Worm (Caenorhabditis elegans) whole organism, dauer: ENCODE results near the gene irld-66.

Source experiments
- unc-62 ChIP-seq: sonication (generic microtip); optimal IDR thresholded peaks from 2 replicates; lab custom pipeline; 2017; ENCODE audit warnings: missing biosample characterization, missing genetic modification reagents, missing genetic modification characterization

Gene irld-66

ce11 chrII:2940747-2941146, at the start of gene irld-66:
Gene irld-66, minus strand, starts transcription at chrII:2940847.
- no peak for TF ChIP-seq unc-62 (GFP tag; lab: Kevin White, UChicago)

DNA sequence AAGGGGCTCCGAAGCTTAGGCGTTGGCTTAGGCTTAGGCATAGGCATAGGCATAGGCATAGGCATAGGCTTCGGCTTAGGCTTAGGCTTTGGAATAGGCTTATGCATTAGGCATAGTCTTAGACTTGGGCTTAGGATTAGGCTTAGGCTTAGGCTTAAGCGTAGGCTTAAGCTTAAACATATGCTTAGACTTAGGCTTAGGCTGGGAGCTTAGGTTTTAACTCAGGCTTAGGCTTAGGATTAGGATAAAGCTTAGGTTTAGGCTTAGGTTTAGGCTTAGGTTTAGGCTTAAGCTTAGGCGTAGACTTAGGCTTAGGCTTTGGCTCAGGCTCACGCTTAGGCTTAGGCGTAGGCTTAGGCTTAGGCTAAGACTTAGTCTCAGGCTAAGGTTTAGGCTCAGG, 49.4 kb upstream of the irld-66 start:
- TF ChIP-seq unc-62 (GFP tag; lab: Kevin White, UChicago) = no peak

- no peak for TF ChIP-seq unc-62 (GFP tag; lab: Kevin White, UChicago)
Observed at ce11 chrII:2987854-2988350, 47.3 kb upstream of the irld-66 start, which contains the start of gene lido-7. Gene lido-7, plus strand, starts transcription at chrII:2988300.

DNA sequence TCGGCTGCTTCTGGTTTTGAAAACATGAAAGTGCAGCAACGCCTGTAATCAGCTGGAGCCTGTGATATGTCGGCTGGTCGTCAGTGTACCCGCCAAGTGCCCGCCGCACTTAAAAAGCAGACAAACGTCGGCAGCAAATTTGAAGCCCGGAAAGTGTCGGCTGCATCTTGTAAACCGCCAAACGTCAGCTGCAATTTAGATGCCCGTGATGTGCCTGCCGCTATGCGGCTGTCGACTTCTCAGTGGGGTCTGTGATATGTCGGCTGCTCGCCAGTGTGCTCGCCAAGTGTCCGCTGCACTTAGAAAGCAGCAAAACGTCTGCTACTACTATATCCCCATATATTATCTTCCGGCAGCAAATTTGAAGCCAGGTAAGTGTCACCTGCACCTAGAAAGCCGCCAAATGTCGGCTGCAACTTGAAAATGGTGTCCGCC, 46.5 kb upstream of the irld-66 start:
- no peak for TF ChIP-seq unc-62 (GFP tag; lab: Kevin White, UChicago)

DNA sequence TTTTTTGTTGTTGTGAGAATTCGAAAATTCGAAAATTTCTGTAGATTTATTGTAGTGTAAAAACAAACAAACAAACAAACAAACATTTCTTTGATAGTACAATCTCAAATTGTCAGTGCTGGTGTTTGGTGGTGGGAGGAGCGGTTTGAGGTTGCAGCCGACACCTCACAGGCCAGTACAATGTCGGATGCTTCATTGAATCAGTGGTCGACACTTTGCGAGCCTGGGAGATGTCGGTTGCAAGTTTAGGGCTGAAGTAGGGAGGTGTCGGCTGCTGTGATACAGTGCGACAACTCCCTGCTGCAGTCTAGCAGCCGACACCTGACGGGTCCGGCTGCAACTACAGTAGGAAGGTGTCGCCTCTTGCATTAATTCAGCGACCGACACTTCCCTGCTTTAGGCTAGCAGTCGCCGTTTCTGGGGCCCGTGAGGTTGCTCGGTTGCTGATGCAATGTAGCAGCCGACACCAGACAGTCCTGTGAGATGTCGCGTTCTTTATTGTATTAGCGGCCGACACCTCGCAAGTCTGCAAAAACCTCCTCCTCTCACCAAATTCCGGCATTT, 45.4 kb upstream of the irld-66 start:
- TF ChIP-seq unc-62 (GFP tag; lab: Kevin White, UChicago) = no peak

DNA sequence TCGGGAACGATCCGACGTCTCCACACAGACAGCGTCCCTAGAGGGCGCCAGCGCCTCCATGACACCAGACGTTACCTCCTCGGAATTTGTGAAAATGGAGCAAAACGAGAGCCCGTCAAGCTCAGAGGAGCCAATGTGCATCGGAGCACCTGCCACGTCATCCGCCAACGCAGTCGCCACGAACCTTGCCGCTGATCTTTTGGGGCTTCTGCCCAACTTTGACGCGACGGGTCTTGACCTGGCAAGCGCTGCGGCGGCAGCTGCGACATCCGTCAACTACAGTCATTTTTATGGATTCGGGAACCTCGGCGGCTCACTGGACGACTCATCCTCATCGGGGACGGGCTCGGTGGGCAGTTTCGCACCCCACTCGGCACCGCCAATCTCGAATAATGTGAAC, 44.8 kb upstream of the irld-66 start:
- TF ChIP-seq unc-62 (GFP tag; lab: Kevin White, UChicago) = no peak

DNA sequence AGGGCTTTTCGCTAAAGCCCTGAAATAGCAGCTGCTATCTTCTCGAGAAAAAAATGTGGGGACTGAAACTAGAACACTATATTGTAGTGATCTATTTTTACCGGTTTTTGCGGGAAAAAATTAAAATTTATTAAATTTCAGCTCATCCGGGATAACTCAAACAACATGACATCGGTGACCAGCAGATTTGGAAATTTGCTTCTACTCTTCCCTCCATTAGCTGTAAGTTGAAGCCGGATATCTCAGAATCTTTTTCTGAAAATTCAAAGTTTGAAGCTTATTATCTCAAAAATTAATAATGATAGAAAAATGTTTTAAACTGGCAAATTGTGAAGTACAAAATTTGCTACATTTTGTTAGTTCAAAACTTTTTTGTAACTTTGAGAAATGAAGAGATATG, 43.7 kb upstream of the irld-66 start:
- no peak for TF ChIP-seq unc-62 (GFP tag; lab: Kevin White, UChicago)

DNA sequence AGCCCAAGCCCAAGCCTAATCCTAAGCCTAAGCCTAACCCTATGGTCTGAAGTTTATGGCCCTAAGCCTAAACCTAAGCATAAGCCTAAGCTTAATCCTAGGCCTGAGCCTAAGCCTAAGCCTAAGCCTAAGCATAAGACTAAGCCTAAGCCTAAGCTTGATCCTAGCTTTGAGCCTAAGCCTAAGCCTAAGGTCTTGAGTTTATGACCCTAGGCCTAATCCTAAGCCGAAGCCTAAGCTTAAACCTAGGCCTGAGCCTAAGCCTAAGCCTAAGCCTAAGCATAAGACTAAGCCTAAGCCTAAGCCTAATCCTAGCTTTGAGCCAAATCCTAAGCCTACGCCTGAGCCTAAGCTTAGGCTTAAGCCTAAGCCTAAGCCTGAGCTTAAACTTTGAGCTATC, 38.4 kb upstream of the irld-66 start:
- TF ChIP-seq unc-62 (GFP tag; lab: Kevin White, UChicago) = no peak

DNA sequence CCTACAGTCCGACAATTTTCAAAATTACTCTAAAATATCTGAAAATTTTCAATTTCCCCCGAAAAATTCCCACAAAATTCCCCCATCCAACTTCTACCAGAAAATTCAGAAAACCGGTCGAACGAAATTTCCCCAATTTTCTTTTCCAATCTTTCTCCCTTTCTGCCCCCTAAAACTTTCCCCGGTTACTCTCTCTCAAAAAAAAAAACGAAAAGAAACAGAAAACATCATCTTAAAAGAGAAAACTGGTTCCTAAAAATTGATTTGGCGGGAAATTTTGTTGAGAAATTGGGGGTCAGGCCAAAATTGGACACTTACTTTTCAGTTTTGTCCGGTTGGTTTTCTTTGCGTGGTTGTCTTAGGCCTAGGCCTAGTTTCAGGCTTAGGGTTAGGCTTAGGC, 37.0 kb upstream of the irld-66 start:
- TF ChIP-seq unc-62 (GFP tag; lab: Kevin White, UChicago) = no peak

- no peak for TF ChIP-seq unc-62 (GFP tag; lab: Kevin White, UChicago)
Observed at ce11 chrII:2976597-2976996, 36.0 kb upstream of the irld-66 start, which contains the start of gene nhr-88. Gene nhr-88, plus strand, starts transcription at chrII:2976639.

DNA sequence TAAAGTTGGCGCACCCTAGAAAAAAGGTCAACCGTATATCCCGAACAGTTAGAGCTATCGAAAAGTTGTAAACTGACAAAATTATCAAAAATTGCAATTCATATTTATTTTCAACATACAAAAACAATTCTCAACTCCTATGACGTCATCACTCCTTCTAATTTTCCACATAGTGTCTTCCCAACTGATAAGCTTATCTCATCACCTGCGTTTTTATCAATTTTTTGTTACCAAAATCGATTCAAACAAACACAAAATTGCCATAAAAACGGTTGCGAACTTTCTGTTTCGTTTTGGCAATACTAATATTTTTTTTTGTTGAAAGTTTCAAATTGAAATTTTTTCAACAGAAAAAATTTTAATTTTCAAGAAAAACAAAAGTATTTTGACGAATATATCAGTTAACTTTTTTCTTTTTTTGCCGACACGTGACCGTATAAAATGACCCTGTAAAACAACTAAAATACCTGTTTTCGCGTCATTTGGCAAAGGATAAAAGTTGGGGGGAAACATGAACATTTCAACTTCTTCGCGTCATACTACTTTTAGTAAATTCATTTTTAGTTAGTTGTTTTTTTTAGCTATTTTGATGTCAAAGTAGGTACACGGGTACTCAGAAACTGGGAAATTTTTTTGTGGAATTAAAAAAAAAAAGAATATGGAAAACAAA, 35.0 kb upstream of the irld-66 start:
- no peak for TF ChIP-seq unc-62 (GFP tag; lab: Kevin White, UChicago)

DNA sequence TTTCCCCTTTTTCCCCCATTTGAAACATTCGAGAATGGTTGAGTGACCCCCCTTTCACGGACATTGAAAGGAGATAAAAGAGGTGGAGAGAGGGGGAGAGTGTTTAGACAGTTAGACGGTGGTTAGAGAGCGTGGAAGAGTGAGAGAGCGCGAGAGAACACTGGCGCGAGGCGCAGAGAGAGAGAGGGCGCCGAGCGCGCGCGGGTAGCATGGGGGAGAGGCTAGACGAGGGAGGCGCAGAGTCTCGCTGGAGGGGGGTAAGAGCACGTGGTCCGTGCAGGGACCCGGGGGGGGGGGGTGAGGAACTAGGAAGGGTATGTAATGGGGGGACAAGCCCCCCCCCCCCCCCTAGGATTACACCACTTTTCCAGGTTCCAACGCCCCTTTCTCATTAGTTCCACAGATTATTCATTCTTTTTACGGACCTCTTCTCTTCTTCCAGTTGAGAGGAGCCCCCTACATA, 33.3 kb upstream of the irld-66 start:
- TF ChIP-seq unc-62 (GFP tag; lab: Kevin White, UChicago) = no peak

DNA sequence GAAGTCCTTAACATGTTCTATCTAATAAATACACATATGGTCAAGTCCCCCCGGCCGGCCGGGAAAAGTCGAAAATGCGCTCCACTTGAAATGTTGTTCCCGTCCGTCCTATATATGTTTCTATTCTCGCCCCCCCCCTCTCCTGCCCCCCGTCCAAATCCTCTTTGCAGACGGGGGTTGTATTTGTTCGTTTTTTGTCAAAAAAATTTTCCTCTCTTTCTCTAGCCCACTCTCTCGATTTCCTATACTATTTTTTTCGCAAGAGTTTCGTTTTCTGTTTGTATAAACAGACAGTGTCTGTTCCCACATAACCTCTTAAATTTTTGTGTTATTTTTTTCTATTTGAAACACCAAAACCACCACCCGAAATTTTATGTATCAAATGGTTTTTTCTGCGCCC, 26.4 kb upstream of the irld-66 start:
- TF ChIP-seq unc-62 (GFP tag; lab: Kevin White, UChicago) = no peak

DNA sequence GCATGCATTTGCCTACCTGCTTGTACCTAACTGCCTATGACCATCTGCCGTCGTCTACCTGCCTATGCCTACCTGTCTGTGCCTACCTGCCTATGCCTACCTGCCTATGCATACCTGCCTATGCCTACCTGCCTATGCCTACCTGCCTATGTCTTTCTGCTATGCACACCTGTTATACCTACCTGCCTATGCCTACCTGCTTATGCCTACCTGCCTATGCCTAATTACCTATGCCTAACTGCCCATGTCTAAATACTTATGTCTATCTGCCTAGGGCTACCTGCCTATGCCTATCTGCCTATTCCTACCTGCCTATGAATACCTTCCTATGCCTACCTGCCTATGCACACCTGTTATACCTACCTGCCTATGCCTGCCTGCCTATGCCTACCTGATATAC, 25.7 kb upstream of the irld-66 start:
- TF ChIP-seq unc-62 (GFP tag; lab: Kevin White, UChicago) = no peak

- no peak for TF ChIP-seq unc-62 (GFP tag; lab: Kevin White, UChicago)
Observed at ce11 chrII:2965215-2965998, 24.8 kb upstream of the irld-66 start.

- TF ChIP-seq unc-62 (GFP tag; lab: Kevin White, UChicago) = no peak
Observed at ce11 chrII:2963619-2964018, 23.0 kb upstream of the irld-66 start.
